Worm (Caenorhabditis elegans): ENCODE data around the gene R07E5.19.

Gene R07E5.19

DNA sequence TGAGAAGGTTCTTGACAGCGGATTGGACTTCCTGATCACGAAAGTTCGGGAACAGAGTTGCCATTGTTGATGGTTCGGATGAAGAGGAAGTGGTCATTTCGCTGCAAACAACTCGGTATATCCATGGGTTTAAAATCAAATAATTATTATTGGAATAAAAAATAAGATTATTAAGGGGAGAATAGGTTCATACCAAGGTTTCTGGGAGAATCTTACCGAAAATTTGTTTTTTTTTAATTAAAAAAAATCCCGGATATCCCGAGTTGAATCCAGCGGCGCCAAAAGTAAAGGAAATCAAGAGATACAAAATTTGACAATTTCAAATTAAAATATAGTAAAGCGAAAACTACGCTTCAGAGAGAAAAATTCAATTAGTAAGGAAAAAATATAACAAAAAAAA lies at the start of gene R07E5.19, which contains the start of gene pdcd-2:
Gene R07E5.19 (minus strand): TSS at position 101 of the 400 bp plus-strand sequence.
Gene pdcd-2 (minus strand): TSS at position 102 of the 400 bp plus-strand sequence.
- TF ChIP-seq R02D3.7 (tag; optimal IDR thresholded peaks at IDR 0.05) = no peak
- TF ChIP-seq nhr-76 (tag; optimal IDR thresholded peaks at IDR 0.05) = no peak
- TF ChIP-seq arid-1 (GFP tag; conservative IDR thresholded peaks at IDR 0.05) = no peak
- TF ChIP-seq fkh-10 (GFP tag; optimal IDR thresholded peaks at IDR 0.05) = no peak
- TF ChIP-seq mdt-29 (GFP tag; IDR thresholded peaks at IDR 0.05) = no peak
- TF ChIP-seq vab-7 (GFP tag; IDR thresholded peaks at IDR 0.05) = no peak
- no peak for TF ChIP-seq unc-39 (tag; optimal IDR thresholded peaks at IDR 0.05)
- no peak for TF ChIP-seq ZK337.2 (GFP tag; IDR thresholded peaks at IDR 0.05)
- TF ChIP-seq aly-2 (tag; optimal IDR thresholded peaks at IDR 0.05) = no peak
- no peak for TF ChIP-seq nhr-102 (tag; optimal IDR thresholded peaks at IDR 0.05)
- TF ChIP-seq spr-1 (tag; optimal IDR thresholded peaks at IDR 0.05) = no peak
- no peak for TF ChIP-seq rbr-2 (tag; optimal IDR thresholded peaks at IDR 0.05)
- TF ChIP-seq ceh-44 (GFP tag; IDR thresholded peaks at IDR 0.05) = no peak
- TF ChIP-seq nhr-11 (tag; optimal IDR thresholded peaks at IDR 0.05) = no peak
- TF ChIP-seq nhr-10 (tag; optimal IDR thresholded peaks at IDR 0.05) = no peak
- no peak for TF ChIP-seq nhr-41 (GFP tag; IDR thresholded peaks at IDR 0.05)

DNA sequence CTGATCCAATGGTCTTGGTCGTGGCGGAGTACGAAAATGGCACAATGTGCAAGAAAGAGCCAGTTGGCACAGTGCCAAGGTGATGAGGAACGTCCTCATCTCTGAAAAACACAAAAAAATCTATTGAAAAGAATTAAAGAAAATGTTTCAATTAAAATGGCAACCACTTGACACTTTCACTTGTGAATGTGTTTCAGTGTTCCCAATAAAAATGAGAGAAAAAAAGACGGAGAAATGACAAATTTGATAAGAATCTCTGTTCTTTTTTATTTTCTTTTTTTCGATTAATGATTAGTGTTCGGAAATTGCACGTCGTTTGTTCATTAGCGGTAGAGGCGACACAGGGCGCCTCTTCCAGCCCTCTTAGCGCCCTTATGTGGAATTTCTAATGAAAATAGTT lies 49.4 kb upstream of the R07E5.19 start, which contains the start of gene ndg-4:
Gene ndg-4 (minus strand): TSS at position 101 of the 400 bp plus-strand sequence.
- TF ChIP-seq hmg-1.1 (GFP tag; IDR thresholded peaks at IDR 0.05) = no peak
- TF ChIP-seq lin-13 (GFP tag; optimal IDR thresholded peaks at IDR 0.05) = no peak
- no peak for TF ChIP-seq F49E8.2 (tag; optimal IDR thresholded peaks at IDR 0.05; ENCODE audit: borderline replicate concordance)
- no peak for TF ChIP-seq lin-38 (GFP tag; IDR thresholded peaks at IDR 0.05)
- no peak for TF ChIP-seq nhr-111 (GFP tag; optimal IDR thresholded peaks at IDR 0.05)
- TF ChIP-seq tra-1 (GFP tag; IDR thresholded peaks at IDR 0.05) = no peak
- TF ChIP-seq T20F7.1 (GFP tag; optimal IDR thresholded peaks at IDR 0.05) = no peak
- TF ChIP-seq mep-1 (tag; optimal IDR thresholded peaks at IDR 0.05) = no peak
- no peak for TF ChIP-seq lir-3 (tag; optimal IDR thresholded peaks at IDR 0.05)
- no peak for TF ChIP-seq zfp-3 (GFP tag; conservative IDR thresholded peaks at IDR 0.05)
- peak; percentile 30 for TF ChIP-seq nhr-28 (tag; optimal IDR thresholded peaks at IDR 0.05)
- TF ChIP-seq dmd-6 (GFP tag; IDR thresholded peaks at IDR 0.05) = peak; percentile 11; the same call in 1 of the 2 replicates

DNA sequence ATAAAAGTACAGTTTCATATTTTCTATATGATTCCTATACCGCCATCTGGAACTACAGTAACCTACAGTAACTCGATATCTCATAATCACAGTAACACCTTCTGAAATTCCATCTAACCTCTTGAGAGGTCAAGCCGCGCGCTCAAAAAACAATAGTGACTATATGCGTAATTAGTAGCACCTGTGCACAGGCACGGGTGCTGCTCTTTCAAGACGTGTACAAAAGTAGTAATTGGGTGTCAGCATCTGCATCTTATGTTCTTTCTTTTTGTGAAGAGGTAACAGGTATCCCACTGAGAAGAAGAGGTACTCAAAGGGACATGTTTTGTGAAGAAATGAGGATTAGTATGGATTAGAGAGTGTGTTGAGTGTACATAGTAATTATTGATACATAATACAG lies 43.5 kb upstream of the R07E5.19 start:
- TF ChIP-seq lim-7 (GFP tag; IDR thresholded peaks at IDR 0.05) (no peak), aha-1 (tag) (peak; percentile 87)

DNA sequence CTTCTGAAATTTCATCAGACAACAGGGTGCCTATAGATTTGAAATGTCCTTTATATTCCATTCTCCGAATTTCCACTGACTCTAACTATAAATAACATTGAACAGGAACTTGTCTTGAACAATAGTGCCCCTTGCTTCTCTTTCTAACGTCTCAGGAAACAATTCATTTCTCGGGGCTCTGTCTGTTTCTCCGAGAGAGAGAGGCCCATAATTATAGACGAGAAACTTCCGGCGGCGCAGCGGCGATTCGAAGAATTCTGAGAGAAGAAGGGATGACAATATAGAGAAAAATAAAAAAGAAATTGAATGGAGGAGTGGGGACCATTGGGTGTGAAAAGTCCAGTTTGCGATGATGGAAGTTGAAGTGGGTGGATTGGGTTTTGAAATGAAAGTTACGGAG lies 42.4 kb upstream of the R07E5.19 start:
- TF ChIP-seq sdz-12 (GFP tag; optimal IDR thresholded peaks at IDR 0.05) = no peak
- no peak for TF ChIP-seq Y105C5A.15 (GFP tag; IDR thresholded peaks at IDR 0.05)
- no peak for TF ChIP-seq aly-2 (tag; optimal IDR thresholded peaks at IDR 0.05)
- no peak for TF ChIP-seq hlh-11 (tag; optimal IDR thresholded peaks at IDR 0.05)
- no peak for TF ChIP-seq ceh-32 (tag; optimal IDR thresholded peaks at IDR 0.05; ENCODE audit: poor library complexity)
- TF ChIP-seq ama-1 (optimal IDR thresholded peaks at IDR 0.05) = no peak
- no peak for TF ChIP-seq Y48G9A.11 (GFP tag; IDR thresholded peaks at IDR 0.05)
- TF ChIP-seq nhr-111 (GFP tag; optimal IDR thresholded peaks at IDR 0.05) = no peak
- TF ChIP-seq dve-1 (tag; optimal IDR thresholded peaks at IDR 0.05; ENCODE audit: insufficient read depth) = no peak
- no peak for TF ChIP-seq T20F7.1 (GFP tag; optimal IDR thresholded peaks at IDR 0.05)
- TF ChIP-seq dmd-8 (GFP tag; IDR thresholded peaks at IDR 0.05) = no peak
- TF ChIP-seq arid-1 (GFP tag; conservative IDR thresholded peaks at IDR 0.05) = no peak
- no peak for TF ChIP-seq jun-1 (tag; optimal IDR thresholded peaks at IDR 0.05)
- no peak for TF ChIP-seq nhr-25 (tag; optimal IDR thresholded peaks at IDR 0.05; ENCODE audit: borderline replicate concordance, insufficient read depth)

Measured in whole organism, L4 larva.